Fruit fly (Drosophila melanogaster): Measurements from ENCODE around the gene CG14204.

CG14204 gene

dm6 chrX:19565714-19566316, 17.6 kb upstream of the CG14204 start, which contains the start of the genes Grip84 and car (continued):
- no peak for TF ChIP-seq Hmr (GFP tag; optimal IDR thresholded peaks at IDR 0.05)
- TF ChIP-seq ken (GFP tag; IDR thresholded peaks at IDR 0.05), result no peak
- TF ChIP-seq NK7.1 (GFP tag; optimal IDR thresholded peaks at IDR 0.05), result no peak
- no peak for TF ChIP-seq CG15269 (tag; optimal IDR thresholded peaks at IDR 0.05)
- TF ChIP-seq HHEX (GFP tag; optimal IDR thresholded peaks at IDR 0.05), result peak; percentile 42
- TF ChIP-seq slou (GFP tag; optimal IDR thresholded peaks at IDR 0.05), result peak; percentile 50
- peak; percentile 88 for TF ChIP-seq CoRest (tag; optimal IDR thresholded peaks at IDR 0.05)
- peak; percentile 20; the same call in 1 of the 2 replicates for TF ChIP-seq Adf1 (GFP tag; IDR thresholded peaks at IDR 0.05)
- TF ChIP-seq CG11398 (GFP tag; optimal IDR thresholded peaks at IDR 0.05), result no peak
- TF ChIP-seq h (optimal IDR thresholded peaks at IDR 0.05), result no peak
- TF ChIP-seq CG15696 (tag; optimal IDR thresholded peaks at IDR 0.05), result peak; percentile 63
- TF ChIP-seq vfl (GFP tag; optimal IDR thresholded peaks at IDR 0.05), result no peak
- peak; percentile 29 for TF ChIP-seq CG12104 (GFP tag; optimal IDR thresholded peaks at IDR 0.05)
- TF ChIP-seq bsh (GFP tag; optimal IDR thresholded peaks at IDR 0.05), result peak in 1 of 2 experiments; percentile 60
- no peak for TF ChIP-seq z (GFP tag; IDR thresholded peaks at IDR 0.05)
- peak; percentile 61; the same call in 1 of the 3 replicates for TF ChIP-seq Dbx (GFP tag; IDR thresholded peaks at IDR 0.05)
- peak; percentile 66; the same call in 1 of the 2 replicates for TF ChIP-seq klu (GFP tag; IDR thresholded peaks at IDR 0.05)
- TF ChIP-seq CG34376 (GFP tag; optimal IDR thresholded peaks at IDR 0.05), result peak; percentile 30
- peak; percentile 68 for TF ChIP-seq CG18262 (tag; optimal IDR thresholded peaks at IDR 0.05)
- TF ChIP-seq CG43689 (GFP tag; IDR thresholded peaks at IDR 0.05), result peak; percentile 38; the same call in 1 of the 2 replicates
- peak; percentile 55 for TF ChIP-seq HLH54F (GFP tag; optimal IDR thresholded peaks at IDR 0.05)
- no peak for TF ChIP-seq luna (GFP tag; optimal IDR thresholded peaks at IDR 0.05)
- TF ChIP-seq CG3407 (GFP tag; optimal IDR thresholded peaks at IDR 0.05), result no peak
- TF ChIP-seq Tbp (GFP tag; optimal IDR thresholded peaks at IDR 0.05), result no peak
- TF ChIP-seq fd64A (GFP tag; optimal IDR thresholded peaks at IDR 0.05), result no peak
- TF ChIP-seq CG4854 (GFP tag; optimal IDR thresholded peaks at IDR 0.05), result no peak
- peak; percentile 47; the same call in 1 of the 2 replicates for TF ChIP-seq Ada2b (GFP tag; IDR thresholded peaks at IDR 0.05)
- TF ChIP-seq CG14441 (GFP tag; IDR thresholded peaks at IDR 0.05), result peak; percentile 67
- no peak for TF ChIP-seq dan (GFP tag; IDR thresholded peaks at IDR 0.05)
- TF ChIP-seq Dp (GFP tag; optimal IDR thresholded peaks at IDR 0.05), result peak; percentile 22
- peak; percentile 25 for TF ChIP-seq da (GFP tag; optimal IDR thresholded peaks at IDR 0.05)
- no peak for TF ChIP-seq CG2875 (GFP tag; optimal IDR thresholded peaks at IDR 0.05)
- TF ChIP-seq CG10654 (GFP tag; optimal IDR thresholded peaks at IDR 0.05), result peak; percentile 26
- no peak for TF ChIP-seq Six4 (GFP tag; optimal IDR thresholded peaks at IDR 0.05)
- peak; percentile 76 for TF ChIP-seq CG8924 (tag; optimal IDR thresholded peaks at IDR 0.05)
- no peak for TF ChIP-seq CG2678 (tag; optimal IDR thresholded peaks at IDR 0.05)
- TF ChIP-seq Lpt (GFP tag; optimal IDR thresholded peaks at IDR 0.05), result no peak
- TF ChIP-seq fu2 (GFP tag; optimal IDR thresholded peaks at IDR 0.05), result no peak
- TF ChIP-seq CG8359 (GFP tag; optimal IDR thresholded peaks at IDR 0.05; ENCODE audit: borderline replicate concordance), result no peak
- TF ChIP-seq emc (GFP tag; optimal IDR thresholded peaks at IDR 0.05), result no peak
- TF ChIP-seq inv (GFP tag; IDR thresholded peaks at IDR 0.05; ENCODE audit: partially characterized antibody), result no peak
- 0 out of 2 replicates have a peak, but pooled peaks have one; percentile 23 for TF ChIP-seq bbx (GFP tag; IDR thresholded peaks at IDR 0.05; ENCODE audit: partially characterized antibody)
- no peak for TF ChIP-seq CG3726 (GFP tag; IDR thresholded peaks at IDR 0.05)
- peak; percentile 30; the same call in 1 of the 4 replicates for TF ChIP-seq chinmo (GFP tag; IDR thresholded peaks at IDR 0.05; ENCODE audit: partially characterized antibody)
- TF ChIP-seq Mrtf (GFP tag; IDR thresholded peaks at IDR 0.05), result 0 out of 3 replicates have a peak, but pooled peaks have one; percentile 48
- TF ChIP-seq Hr3 (GFP tag; optimal IDR thresholded peaks at IDR 0.05), result peak; percentile 71
- no peak for TF ChIP-seq abd-A (tag; optimal IDR thresholded peaks at IDR 0.05)
- TF ChIP-seq CG9932 (GFP tag; IDR thresholded peaks at IDR 0.05), result peak; percentile 76; the same call in 1 of the 2 replicates
- no peak for TF ChIP-seq danr (GFP tag; IDR thresholded peaks at IDR 0.05)
- TF ChIP-seq CG14710 (tag; optimal IDR thresholded peaks at IDR 0.05), result peak; percentile 99
